Fruit fly (Drosophila melanogaster) whole organism, adult: ENCODE measurements around the gene CG32512.

Experiments
- CG11617 ChIP-seq: fragments of 200-800 bp; sonication (Bioruptor generic); optimal IDR thresholded peaks from 2 replicates; lab custom pipeline; 2017; ENCODE audit warnings: mild to moderate bottlenecking, missing biosample characterization, missing genetic modification reagents, missing genetic modification characterization
- CG12768 ChIP-seq: fragments of 200-800 bp; sonication (Bioruptor generic); optimal IDR thresholded peaks from 2 replicates; lab custom pipeline; 2017; ENCODE audit warnings: missing biosample characterization, missing genetic modification characterization, mild to moderate bottlenecking, moderate library complexity, missing genetic modification reagents
- CG1620 ChIP-seq: fragments of 200-800 bp; sonication (Bioruptor generic); optimal IDR thresholded peaks from 2 replicates; lab custom pipeline; 2016; ENCODE audit warnings: missing biosample characterization, missing genetic modification characterization
- CG33017 ChIP-seq: fragments of 200-800 bp; sonication (Bioruptor generic); optimal IDR thresholded peaks from 2 replicates; lab custom pipeline; 2018; ENCODE audit warnings: missing biosample characterization, mild to moderate bottlenecking, missing genetic modification characterization, moderate library complexity
- CG5204 ChIP-seq: fragments of 200-800 bp; sonication (Bioruptor generic); optimal IDR thresholded peaks from 2 replicates; lab custom pipeline; 2016; ENCODE audit warnings: missing biosample characterization, missing genetic modification characterization
- CG7045 ChIP-seq: fragments of 200-800 bp; sonication (Bioruptor generic); optimal IDR thresholded peaks from 2 replicates; lab custom pipeline; 2017; ENCODE audit warnings: missing biosample characterization, mild to moderate bottlenecking, missing genetic modification characterization
- CG7101 ChIP-seq: fragments of 200-800 bp; sonication (Bioruptor generic); optimal IDR thresholded peaks from 2 replicates; lab custom pipeline; 2018; ENCODE audit warnings: missing biosample characterization, mild to moderate bottlenecking, missing genetic modification characterization, moderate library complexity
- Clk ChIP-seq: fragments of 200-800 bp; sonication (Bioruptor generic); optimal IDR thresholded peaks from 2 replicates; lab custom pipeline; 2017; ENCODE audit warnings: missing biosample characterization, missing genetic modification characterization
- Crg-1 ChIP-seq: fragments of 200-800 bp; sonication (Bioruptor generic); optimal IDR thresholded peaks from 2 replicates; lab custom pipeline; 2016; ENCODE audit warnings: missing biosample characterization, missing genetic modification characterization
- Hr96 ChIP-seq: fragments of 200-800 bp; sonication (Bioruptor generic); optimal IDR thresholded peaks from 2 replicates; lab custom pipeline; 2016; ENCODE audit warnings: missing biosample characterization, missing genetic modification characterization
- Mnt ChIP-seq: fragments of 200-800 bp; sonication (Bioruptor generic); optimal IDR thresholded peaks from 2 replicates; lab custom pipeline; 2016; ENCODE audit warnings: missing biosample characterization, mild to moderate bottlenecking, missing genetic modification characterization
- bab1 ChIP-seq: fragments of 200-800 bp; sonication (Bioruptor generic); optimal IDR thresholded peaks from 3 replicates; lab custom pipeline; 2019; ENCODE audit warnings: missing biosample characterization, mild to moderate bottlenecking, missing genetic modification characterization, moderate library complexity
- kay ChIP-seq: fragments of 200-800 bp; sonication (Bioruptor generic); peaks from one replicate; lab custom pipeline; 2016; ENCODE audit warnings: missing biosample characterization, missing genetic modification characterization, borderline replicate concordance
- pad ChIP-seq: fragments of 200-800 bp; sonication (Bioruptor generic); optimal IDR thresholded peaks from 3 replicates; lab custom pipeline; 2017; ENCODE audit warnings: missing biosample characterization, missing genetic modification characterization, mild to moderate bottlenecking, moderate library complexity, missing genetic modification reagents
- tj ChIP-seq: fragments of 200-800 bp; sonication (Bioruptor generic); optimal IDR thresholded peaks from 3 replicates; lab custom pipeline; 2017; ENCODE audit warnings: missing biosample characterization, mild to moderate bottlenecking, missing genetic modification characterization, moderate library complexity

Gene CG32512

DNA sequence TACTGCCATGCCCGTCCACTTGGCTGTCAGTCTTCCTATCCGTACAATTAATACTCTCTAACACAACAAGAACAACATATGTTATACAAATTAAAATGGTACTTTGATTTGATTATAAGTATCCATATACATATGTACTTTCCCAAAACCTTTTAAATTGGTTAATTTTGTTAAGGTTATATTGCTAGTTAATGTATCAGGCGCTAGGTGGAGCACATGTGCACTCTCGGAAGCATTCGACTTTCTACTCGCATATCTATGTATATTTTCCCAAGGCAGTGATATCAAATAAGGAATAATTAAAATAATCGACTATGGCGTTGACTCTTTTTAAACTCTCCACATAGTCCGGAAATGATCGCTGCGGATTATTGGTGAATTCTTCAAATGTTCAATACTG lies 49.8 kb downstream of the CG32512 start:
- TF ChIP-seq Hr96 (no peak), pad (GFP tag; lab: Kevin White, UChicago) (no peak), Mnt (GFP tag; lab: Kevin White, UChicago) (no peak), CG7101 (tag; lab: Kevin White, UChicago) (no peak), kay (GFP tag; lab: Kevin White, UChicago) (no peak), CG5204 (GFP tag; lab: Kevin White, UChicago) (no peak), CG1620 (GFP tag; lab: Kevin White, UChicago) (no peak), CG33017 (tag; lab: Kevin White, UChicago) (no peak), Crg-1 (no peak), bab1 (no peak), CG7045 (GFP tag; lab: Kevin White, UChicago) (no peak), CG11617 (no peak), tj (GFP tag; lab: Kevin White, UChicago) (no peak), Clk (GFP tag; lab: Kevin White, UChicago) (no peak), CG12768 (GFP tag; lab: Kevin White, UChicago) (no peak)
